Worm (Caenorhabditis elegans): ENCODE measurements around the gene snt-2.

snt-2 gene

ce11 chrIII:794000-794399 lies 467 bp upstream of the snt-2 start, which contains the start of gene rps-29:
Gene rps-29 (plus strand): TSS chrIII:794300.
- TF ChIP-seq F49E8.2 (tag; optimal IDR thresholded peaks at IDR 0.05; ENCODE audit: insufficient read depth) (no peak), egrh-3 (GFP tag; IDR thresholded peaks at IDR 0.05) (no peak), ccch-3 (GFP tag; optimal IDR thresholded peaks at IDR 0.05) (no peak), zim-3 (tag; optimal IDR thresholded peaks at IDR 0.05) (no peak), F55B11.4 (tag; optimal IDR thresholded peaks at IDR 0.05; ENCODE audit: borderline replicate concordance, insufficient read depth) (no peak), snpc-1.3 (tag; optimal IDR thresholded peaks at IDR 0.05; ENCODE audit: insufficient read depth) (no peak), aptf-2 (GFP tag; conservative IDR thresholded peaks at IDR 0.05) (no peak), pbrm-1 (GFP tag; IDR thresholded peaks at IDR 0.05) (no peak), D2030.7 (GFP tag; IDR thresholded peaks at IDR 0.05) (no peak), F33H1.4 (GFP tag; IDR thresholded peaks at IDR 0.05) (no peak), T26A5.8 (tag; optimal IDR thresholded peaks at IDR 0.05) (no peak), snpc-1.1 (tag; optimal IDR thresholded peaks at IDR 0.05; ENCODE audit: insufficient read depth) (no peak)

DNA sequence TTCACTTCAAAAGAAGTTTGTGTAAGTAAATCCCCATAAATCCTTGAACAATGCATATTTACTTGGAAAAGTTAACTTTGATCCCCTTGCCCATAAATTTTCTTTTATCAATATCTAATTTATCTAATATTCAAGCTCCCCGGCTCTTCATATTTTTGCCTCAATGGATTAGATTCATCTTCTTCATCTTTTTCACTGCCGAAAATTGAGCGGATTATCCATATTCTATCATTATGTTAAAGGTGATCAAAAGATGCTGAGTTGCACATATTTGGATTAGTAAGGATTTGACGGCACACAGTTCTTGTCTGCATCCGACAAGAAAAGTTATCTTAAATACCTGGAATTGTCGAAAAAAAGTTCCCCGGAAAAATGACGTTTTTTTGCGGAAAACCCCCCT lies 2.9 kb downstream of the snt-2 start:
- TF ChIP-seq ztf-18 (tag; optimal IDR thresholded peaks at IDR 0.05) (no peak), ceh-40 (GFP tag; IDR thresholded peaks at IDR 0.05) (no peak), zfh-2 (GFP tag; conservative IDR thresholded peaks at IDR 0.05) (no peak), hrde-1 (tag; optimal IDR thresholded peaks at IDR 0.05; ENCODE audit: borderline replicate concordance) (no peak), ztf-28 (GFP tag; IDR thresholded peaks at IDR 0.05) (no peak), repo-1 (tag; optimal IDR thresholded peaks at IDR 0.05) (no peak), lin-40 (tag; optimal IDR thresholded peaks at IDR 0.05) (no peak), ceh-27 (GFP tag; optimal IDR thresholded peaks at IDR 0.05) (no peak), ets-4 (GFP tag; optimal IDR thresholded peaks at IDR 0.05) (no peak), nhr-90 (tag; optimal IDR thresholded peaks at IDR 0.05) (no peak), F37B4.10 (GFP tag; IDR thresholded peaks at IDR 0.05) (no peak)

ce11 chrIII:789604-790003 lies 3.9 kb downstream of the snt-2 start:
- TF ChIP-seq C17E4.6 (GFP tag; IDR thresholded peaks at IDR 0.05) (no peak), F39B2.1 (GFP tag; IDR thresholded peaks at IDR 0.05) (0 out of 2 replicates have a peak, but pooled peaks have one; percentile 38)

DNA sequence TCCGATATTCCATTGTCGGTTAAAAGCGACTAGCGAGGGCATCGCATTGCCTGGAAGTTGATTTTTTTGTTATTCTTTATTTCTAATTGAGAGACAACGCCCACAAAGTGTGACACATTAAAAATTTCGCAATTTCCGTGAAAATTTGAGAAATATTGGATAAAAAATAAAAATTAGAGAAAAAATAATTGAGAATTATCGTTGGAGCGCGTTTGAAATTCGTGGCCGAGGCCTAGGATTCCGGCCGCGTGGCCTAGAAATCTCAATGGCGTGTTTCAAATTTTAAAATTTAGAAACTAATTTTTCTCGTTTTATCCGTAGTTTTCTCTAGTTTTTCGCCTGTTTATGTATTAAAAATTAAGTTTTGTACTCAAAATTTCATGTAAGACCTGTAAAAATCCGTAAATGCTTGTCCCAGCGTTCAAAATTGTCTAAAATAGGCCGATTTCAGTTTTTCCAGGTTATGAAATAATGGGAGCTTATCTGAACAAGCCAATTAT lies 10.2 kb downstream of the snt-2 start, which contains the start of the genes dagl-2 and ppm-1.G:
Gene dagl-2 (minus strand): TSS at position 52 of the 500 bp plus-strand sequence.
Gene ppm-1.G (plus strand): TSS at position 450 of the 500 bp plus-strand sequence.
- TF ChIP-seq lin-40 (tag; optimal IDR thresholded peaks at IDR 0.05) (peak; percentile 52), madf-8 (GFP tag; conservative IDR thresholded peaks at IDR 0.05) (no peak), ztf-3 (GFP tag; optimal IDR thresholded peaks at IDR 0.05) (no peak), nhr-179 (tag; optimal IDR thresholded peaks at IDR 0.05) (no peak), bed-1 (GFP tag; IDR thresholded peaks at IDR 0.05) (no peak), F49E8.2 (tag; optimal IDR thresholded peaks at IDR 0.05; ENCODE audit: insufficient read depth) (no peak), bed-2 (GFP tag; IDR thresholded peaks at IDR 0.05) (0 out of 2 replicates have a peak, but pooled peaks have one; percentile 20), ekl-4 (GFP tag; IDR thresholded peaks at IDR 0.05) (no peak), akir-1 (GFP tag; optimal IDR thresholded peaks at IDR 0.05) (no peak), ceh-58 (GFP tag; IDR thresholded peaks at IDR 0.05) (no peak), Y67H2A.10 (GFP tag; conservative IDR thresholded peaks at IDR 0.05) (peak; percentile 47; the same call in 1 of the 2 replicates), snpc-4 (GFP tag; optimal IDR thresholded peaks at IDR 0.05) (no peak), snpc-4 (tag; optimal IDR thresholded peaks at IDR 0.05) (peak in 1 of 4 experiments; percentile 23), Y79H2A.3 (GFP tag; conservative IDR thresholded peaks at IDR 0.05) (no peak), ztf-25 (GFP tag; IDR thresholded peaks at IDR 0.05) (no peak), lsl-1 (GFP tag; optimal IDR thresholded peaks at IDR 0.05) (peak; percentile 41), hmg-20 (GFP tag; IDR thresholded peaks at IDR 0.05) (no peak), madf-3 (GFP tag; IDR thresholded peaks at IDR 0.05) (no peak), B0019.2 (GFP tag; conservative IDR thresholded peaks at IDR 0.05) (no peak), let-607 (tag; optimal IDR thresholded peaks at IDR 0.05) (peak in 1 of 2 experiments; percentile 2), tlf-1 (GFP tag; optimal IDR thresholded peaks at IDR 0.05) (no peak)

Data from whole organism, young adult.